Fruit fly (Drosophila melanogaster) whole organism, embryonic: ENCODE measurements around the gene CG43448.

Source experiments
- Asciz ChIP-seq: fragments of 200-800 bp; sonication (Bioruptor generic); optimal IDR thresholded peaks from 2 replicates; lab custom pipeline; 2017; ENCODE audit warnings: missing biosample characterization, mild to moderate bottlenecking, missing genetic modification characterization, missing genetic modification reagents
- CG10321 ChIP-seq: fragments of 200-800 bp; sonication (Bioruptor generic); IDR thresholded peaks from 2 replicates; pipeline ENCODE4 v1.3.6; 2022; ENCODE audit warnings: missing biosample characterization, missing genetic modification characterization
- CG10366 ChIP-seq: fragments of 200-800 bp; sonication (Bioruptor generic); IDR thresholded peaks from 2 replicates; pipeline ENCODE4 v1.3.6; 2022; ENCODE audit warnings: missing biosample characterization, missing genetic modification characterization
- CG12744 ChIP-seq: fragments of 200-800 bp; sonication (Bioruptor generic); optimal IDR thresholded peaks from 2 replicates; lab custom pipeline; 2016; ENCODE audit warnings: missing biosample characterization, missing genetic modification characterization
- CG14667 ChIP-seq: fragments of 200-800 bp; sonication (Bioruptor generic); IDR thresholded peaks from 2 replicates; pipeline ENCODE4 v1.3.6; 2022; ENCODE audit warnings: missing biosample characterization, missing genetic modification characterization
- CG14860 ChIP-seq: fragments of 200-800 bp; sonication (Bioruptor generic); IDR thresholded peaks from 3 replicates; pipeline ENCODE4 v1.3.6; 2022; ENCODE audit warnings: missing biosample characterization, missing genetic modification characterization; ENCODE audit not compliant: partially characterized antibody
- CG17385 ChIP-seq: fragments of 200-800 bp; sonication (Bioruptor generic); optimal IDR thresholded peaks from 3 replicates; lab custom pipeline; 2018; ENCODE audit warnings: missing biosample characterization, mild to moderate bottlenecking, missing genetic modification characterization
- CG18011 ChIP-seq: fragments of 200-800 bp; sonication (Bioruptor generic); optimal IDR thresholded peaks from 2 replicates; lab custom pipeline; 2017; ENCODE audit warnings: missing biosample characterization, missing genetic modification characterization, mild to moderate bottlenecking, moderate library complexity, missing genotype
- CG1832 ChIP-seq: fragments of 200-800 bp; sonication (Bioruptor generic); optimal IDR thresholded peaks from 2 replicates; lab custom pipeline; 2017; ENCODE audit warnings: missing biosample characterization, mild to moderate bottlenecking, missing genetic modification characterization, inconsistent platforms
- CG18599 ChIP-seq: fragments of 200-800 bp; sonication (Bioruptor generic); optimal IDR thresholded peaks from 3 replicates; lab custom pipeline; 2017; ENCODE audit warnings: missing biosample characterization, missing genetic modification characterization, mild to moderate bottlenecking, moderate library complexity, missing genetic modification reagents
- CG30020 ChIP-seq: fragments of 200-800 bp; optimal IDR thresholded peaks from 2 replicates; lab custom pipeline; 2019; ENCODE audit warnings: missing biosample characterization, mild to moderate bottlenecking, missing genetic modification characterization, moderate library complexity
- CG3726 ChIP-seq: fragments of 200-800 bp; sonication (Bioruptor generic); IDR thresholded peaks from 3 replicates; pipeline ENCODE4, ENCODE4 v1.3.6; 2022; ENCODE audit warnings: missing biosample characterization, missing genetic modification characterization
- CG7271 ChIP-seq: fragments of 200-800 bp; sonication (Bioruptor generic); optimal IDR thresholded peaks from 2 replicates; lab custom pipeline; 2018; ENCODE audit warnings: missing biosample characterization, mild to moderate bottlenecking, missing genetic modification characterization, moderate library complexity
- CG7963 ChIP-seq: fragments of 200-800 bp; sonication (Bioruptor generic); IDR thresholded peaks from 3 replicates; pipeline ENCODE4 v1.3.6; 2022; ENCODE audit warnings: missing biosample characterization, missing genetic modification characterization; ENCODE audit not compliant: partially characterized antibody
- CG9817 ChIP-seq: fragments of 200-800 bp; sonication (Bioruptor generic); optimal IDR thresholded peaks from 2 replicates; lab custom pipeline; 2018; ENCODE audit warnings: missing biosample characterization, mild to moderate bottlenecking, missing genetic modification characterization, moderate library complexity
- Dek ChIP-seq: fragments of 200-800 bp; sonication (Bioruptor generic); optimal IDR thresholded peaks from 3 replicates; lab custom pipeline; 2019; ENCODE audit warnings: missing biosample characterization, mild to moderate bottlenecking, missing genetic modification characterization, moderate library complexity
- Dfd ChIP-seq, 2 experiments: fragments of >200 bp; optimal IDR thresholded peaks; 2 replicates each; lab custom pipeline; 2017; ENCODE audit warnings: missing biosample characterization in 2 of 2, missing genetic modification characterization in 2 of 2
- Dll ChIP-seq: fragments of 200-800 bp; sonication (Bioruptor generic); IDR thresholded peaks from 4 replicates; pipeline ENCODE4 v1.3.6; 2022; ENCODE audit warnings: missing biosample characterization, missing genetic modification characterization; ENCODE audit not compliant: partially characterized antibody
- Doc2 ChIP-seq: fragments of 200-800 bp; sonication (Bioruptor generic); IDR thresholded peaks from 2 replicates; pipeline ENCODE4 v1.3.6; 2022; ENCODE audit warnings: missing biosample characterization, missing genetic modification characterization
- Dp ChIP-seq: fragments of 200-800 bp; sonication (Bioruptor generic); optimal IDR thresholded peaks from 2 replicates; lab custom pipeline; 2018; ENCODE audit warnings: missing biosample characterization, mild to moderate bottlenecking, missing genetic modification characterization, moderate library complexity
- Fer1 ChIP-seq: fragments of 200-800 bp; sonication (Bioruptor generic); optimal IDR thresholded peaks from 2 replicates; lab custom pipeline; 2017; ENCODE audit warnings: missing biosample characterization, mild to moderate bottlenecking, missing genetic modification characterization
- HLHmδ ChIP-seq: fragments of 200-800 bp; sonication (Bioruptor generic); optimal IDR thresholded peaks from 2 replicates; lab custom pipeline; 2018; ENCODE audit warnings: missing biosample characterization, mild to moderate bottlenecking, missing genetic modification characterization, moderate library complexity
- Hmx ChIP-seq: fragments of 200-800 bp; sonication (Bioruptor generic); optimal IDR thresholded peaks from 2 replicates; lab custom pipeline; 2016; ENCODE audit warnings: missing biosample characterization, missing genetic modification characterization
- Lhr ChIP-seq: fragments of 200-800 bp; sonication (Bioruptor generic); optimal IDR thresholded peaks from 3 replicates; lab custom pipeline; 2017; ENCODE audit warnings: mild to moderate bottlenecking, missing biosample characterization, missing genetic modification reagents, missing genetic modification characterization
- Lim3 ChIP-seq: fragments of 200-800 bp; sonication (Bioruptor generic); IDR thresholded peaks from 2 replicates; pipeline ENCODE4 v1.3.6; 2022; ENCODE audit warnings: missing biosample characterization, missing genetic modification characterization
- Mad ChIP-seq: fragments of 200-800 bp; sonication (Bioruptor generic); optimal IDR thresholded peaks from 2 replicates; lab custom pipeline; 2016; ENCODE audit warnings: missing biosample characterization, missing genetic modification characterization
- NC2β ChIP-seq: fragments of 200-800 bp; sonication (Bioruptor generic); optimal IDR thresholded peaks from 2 replicates; lab custom pipeline; 2016; ENCODE audit warnings: missing biosample characterization, missing genetic modification characterization
- Oli ChIP-seq: fragments of 200-800 bp; sonication (Bioruptor generic); optimal IDR thresholded peaks from 2 replicates; lab custom pipeline; 2018; ENCODE audit warnings: missing biosample characterization, mild to moderate bottlenecking, missing genetic modification characterization, moderate library complexity
- Rx ChIP-seq: fragments of 200-800 bp; sonication (Bioruptor generic); IDR thresholded peaks from 2 replicates; pipeline ENCODE4 v1.3.6; 2022; ENCODE audit warnings: missing biosample characterization, missing genetic modification characterization
- Sox100B ChIP-seq: fragments of 200-800 bp; sonication (Bioruptor generic); optimal IDR thresholded peaks from 3 replicates; lab custom pipeline; 2018; ENCODE audit warnings: missing biosample characterization, mild to moderate bottlenecking, missing genetic modification characterization
- Sry-β ChIP-seq: fragments of 200-800 bp; sonication (Bioruptor generic); optimal IDR thresholded peaks from 2 replicates; lab custom pipeline; 2018; ENCODE audit warnings: missing biosample characterization, mild to moderate bottlenecking, missing genetic modification characterization, moderate library complexity
- Tbp ChIP-seq: fragments of >200 bp; optimal IDR thresholded peaks from 2 replicates; lab custom pipeline; 2018; ENCODE audit warnings: missing biosample characterization, missing genetic modification characterization
- Usf ChIP-seq: fragments of 200-800 bp; sonication (Bioruptor generic); optimal IDR thresholded peaks from 2 replicates; lab custom pipeline; 2017; ENCODE audit warnings: missing genotype, missing biosample characterization, missing genetic modification characterization
- chm ChIP-seq: fragments of 200-800 bp; sonication (Bioruptor generic); IDR thresholded peaks from 2 replicates; pipeline ENCODE4 v1.3.6; 2022; ENCODE audit warnings: missing biosample characterization, missing genetic modification characterization
- ems ChIP-seq: fragments of 200-800 bp; sonication (Bioruptor generic); optimal IDR thresholded peaks from 3 replicates; lab custom pipeline; 2016; ENCODE audit warnings: missing biosample characterization, missing genetic modification characterization
- esg ChIP-seq: fragments of 200-800 bp; sonication (Bioruptor generic); conservative IDR thresholded peaks from 2 replicates; pipeline ENCODE4 v1.3.6; 2022; ENCODE audit warnings: missing biosample characterization, missing genetic modification characterization
- fd102C ChIP-seq: fragments of 200-800 bp; sonication (Bioruptor generic); optimal IDR thresholded peaks from 2 replicates; lab custom pipeline; 2018; ENCODE audit warnings: missing biosample characterization, mild to moderate bottlenecking, missing genetic modification characterization, moderate library complexity
- gem ChIP-seq: fragments of 200-800 bp; sonication (Bioruptor generic); optimal IDR thresholded peaks from 2 replicates; lab custom pipeline; 2019; ENCODE audit warnings: missing biosample characterization, mild to moderate bottlenecking, missing genetic modification characterization, moderate library complexity
- ham ChIP-seq: fragments of 200-800 bp; sonication (Bioruptor generic); IDR thresholded peaks from 2 replicates; pipeline ENCODE4 v1.3.6; 2022; ENCODE audit warnings: missing biosample characterization, missing genetic modification characterization
- maf-S ChIP-seq: fragments of 200-800 bp; sonication (Bioruptor generic); optimal IDR thresholded peaks from 2 replicates; lab custom pipeline; 2016; ENCODE audit warnings: missing biosample characterization, missing genetic modification characterization
- nerfin-1 ChIP-seq: fragments of 200-800 bp; sonication (Bioruptor generic); optimal IDR thresholded peaks from 3 replicates; lab custom pipeline; 2019; ENCODE audit warnings: missing biosample characterization, mild to moderate bottlenecking, missing genetic modification characterization, moderate library complexity
- odd ChIP-seq: fragments of 200-800 bp; sonication (Bioruptor generic); optimal IDR thresholded peaks from 2 replicates; lab custom pipeline; 2017; ENCODE audit warnings: missing biosample characterization, mild to moderate bottlenecking, missing genetic modification characterization
- ro ChIP-seq: fragments of 200-800 bp; sonication (Bioruptor generic); IDR thresholded peaks from 2 replicates; pipeline ENCODE4 v1.3.6; 2022; ENCODE audit warnings: missing biosample characterization, missing genetic modification characterization
- row ChIP-seq: fragments of 200-800 bp; sonication (Bioruptor generic); IDR thresholded peaks from 3 replicates; pipeline ENCODE4 v1.3.6; 2022; ENCODE audit warnings: missing biosample characterization, missing genetic modification characterization
- schlank ChIP-seq: fragments of 200-800 bp; sonication (Bioruptor generic); optimal IDR thresholded peaks from 2 replicates; lab custom pipeline; 2018; ENCODE audit warnings: missing biosample characterization, mild to moderate bottlenecking, missing genetic modification characterization
- stwl ChIP-seq: fragments of 200-800 bp; sonication (Bioruptor generic); optimal IDR thresholded peaks from 3 replicates; lab custom pipeline; 2018; ENCODE audit warnings: missing biosample characterization, mild to moderate bottlenecking, missing genetic modification characterization, moderate library complexity
- tup ChIP-seq: fragments of 200-800 bp; sonication (Bioruptor generic); optimal IDR thresholded peaks from 2 replicates; lab custom pipeline; 2016; ENCODE audit warnings: missing biosample characterization, mild to moderate bottlenecking, missing genetic modification characterization, moderate library complexity
- wdn ChIP-seq: fragments of 200-800 bp; sonication (Bioruptor generic); IDR thresholded peaks from 2 replicates; pipeline ENCODE4 v1.3.6; 2022; ENCODE audit warnings: missing biosample characterization, missing genetic modification characterization
- zfh2 ChIP-seq: fragments of 200-800 bp; sonication (Bioruptor generic); optimal IDR thresholded peaks from 2 replicates; lab custom pipeline; 2016; ENCODE audit warnings: missing biosample characterization, missing genetic modification characterization

CG43448 gene

DNA sequence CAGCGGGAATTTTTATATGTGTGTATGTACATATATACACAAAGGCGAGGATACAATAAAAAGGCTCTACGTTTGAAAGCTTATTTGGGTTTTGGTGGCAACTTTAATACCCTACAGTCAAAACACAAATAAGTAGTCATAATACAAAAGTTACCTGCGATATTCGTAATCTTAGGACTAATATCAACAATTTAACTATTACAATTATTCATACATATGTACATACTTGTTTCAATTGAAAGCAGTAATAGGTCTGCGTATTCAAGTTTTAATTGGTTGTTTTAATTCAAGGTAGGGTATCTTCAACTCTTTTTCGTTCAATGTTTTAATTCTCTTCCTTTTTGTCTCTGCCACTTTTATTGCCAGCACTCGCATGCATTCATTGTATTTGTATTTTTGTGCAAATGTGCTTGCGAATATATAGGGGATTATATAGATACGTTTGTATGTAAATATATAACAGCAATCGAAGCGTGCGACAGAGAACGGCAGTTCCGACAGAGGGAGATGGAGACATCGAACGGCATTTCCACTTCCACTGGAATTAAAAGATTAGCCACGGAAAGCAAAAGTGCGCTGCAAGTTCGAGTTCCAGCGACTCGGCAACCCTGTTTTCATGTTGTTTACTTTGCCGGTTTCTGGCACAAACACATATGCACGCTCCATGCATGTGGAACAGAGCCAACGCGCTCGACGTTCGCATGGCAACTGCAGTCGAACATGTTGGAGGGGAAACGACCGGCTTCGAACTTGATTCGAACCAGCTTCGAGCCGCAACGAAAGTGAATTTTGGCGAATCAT, 39.1 kb upstream of the CG43448 start (continued):
- TF ChIP-seq zfh2 (GFP tag; lab: Kevin White, UChicago) (no peak), CG18599 (GFP tag; lab: Kevin White, UChicago) (peak; percentile 14), maf-S (GFP tag; lab: Kevin White, UChicago) (peak; percentile 32), NC2β (GFP tag; lab: Kevin White, UChicago) (peak; percentile 53), ro (GFP tag; lab: Robert Waterston, UW) (no peak), CG7963 (GFP tag; lab: Robert Waterston, UW) (no peak), Doc2 (GFP tag; lab: Robert Waterston, UW) (no peak), gem (tag; lab: Kevin White, UChicago) (peak; percentile 39), CG14667 (GFP tag; lab: Robert Waterston, UW) (no peak), CG3726 (GFP tag; lab: Robert Waterston, UW) (0 out of 3 replicates have a peak, but pooled peaks have one; percentile 20), stwl (tag; lab: Kevin White, UChicago) (peak; percentile 88), Dp (GFP tag; lab: Kevin White, UChicago) (no peak), Dll (GFP tag; lab: Robert Waterston, UW) (no peak), CG10366 (GFP tag; lab: Robert Waterston, UW) (peak; percentile 58), Sox100B (GFP tag; lab: Kevin White, UChicago) (peak; percentile 12), Usf (GFP tag; lab: Kevin White, UChicago) (no peak), Dfd (GFP tag; optimal IDR thresholded peaks at IDR 0.05; lab: Kevin White, UChicago) (no peak), Hmx (GFP tag; lab: Kevin White, UChicago) (no peak), wdn (no peak), Tbp (GFP tag; lab: Kevin White, UChicago) (no peak), CG17385 (peak; percentile 28), CG10321 (GFP tag; lab: Robert Waterston, UW) (no peak), Oli (tag; lab: Kevin White, UChicago) (peak; percentile 25), Dek (no peak), Rx (peak; percentile 29; the same call in 1 of the 2 replicates), ems (peak; percentile 33), Lhr (GFP tag; lab: Kevin White, UChicago) (peak; percentile 46), odd (no peak), Asciz (GFP tag; lab: Kevin White, UChicago) (no peak), Mad (GFP tag; lab: Kevin White, UChicago) (peak; percentile 39), chm (GFP tag; lab: Robert Waterston, UW) (peak; percentile 80), Fer1 (GFP tag; lab: Kevin White, UChicago) (peak; percentile 30), HLHmδ (GFP tag; lab: Kevin White, UChicago) (peak; percentile 89), CG1832 (GFP tag; lab: Kevin White, UChicago) (peak; percentile 31), tup (GFP tag; lab: Kevin White, UChicago) (peak; percentile 36), CG7271 (no peak), schlank (no peak), CG30020 (no peak), CG18011 (peak; percentile 16), CG12744 (GFP tag; lab: Kevin White, UChicago) (no peak), row (GFP tag; lab: Robert Waterston, UW) (peak; percentile 77), esg (GFP tag; lab: Robert Waterston, UW) (no peak), Lim3 (GFP tag; lab: Robert Waterston, UW) (no peak), CG14860 (GFP tag; lab: Robert Waterston, UW) (no peak), fd102C (no peak), ham (GFP tag; lab: Robert Waterston, UW) (no peak), nerfin-1 (tag; lab: Kevin White, UChicago) (peak; percentile 41), Sry-β (GFP tag; lab: Kevin White, UChicago) (peak; percentile 6), CG9817 (tag; lab: Kevin White, UChicago) (peak; percentile 27)
